Fruit fly (Drosophila melanogaster) whole organism, pupa: ENCODE results near the gene CG2310.

Experiments
- CG10348 ChIP-seq: fragments of 200-800 bp; sonication (Bioruptor generic); IDR thresholded peaks from 2 replicates; pipeline ENCODE4 v1.3.6; 2022; ENCODE audit warnings: missing biosample characterization, missing genetic modification characterization
- CG12605 ChIP-seq: fragments of 200-800 bp; sonication (Bioruptor generic); IDR thresholded peaks from 2 replicates; pipeline ENCODE4 v1.3.6; 2022; ENCODE audit warnings: missing biosample characterization, missing genetic modification characterization
- CG14655 ChIP-seq: fragments of 200-800 bp; sonication (Bioruptor generic); optimal IDR thresholded peaks from 3 replicates; lab custom pipeline; 2017; ENCODE audit warnings: mild to moderate bottlenecking, missing biosample characterization, missing genetic modification reagents, missing genetic modification characterization
- CG15710 ChIP-seq: fragments of 200-800 bp; sonication (Bioruptor generic); optimal IDR thresholded peaks from 2 replicates; lab custom pipeline; 2018; ENCODE audit warnings: missing biosample characterization, mild to moderate bottlenecking, missing genetic modification characterization, moderate library complexity
- CG17806 ChIP-seq: fragments of 200-800 bp; sonication (Bioruptor generic); optimal IDR thresholded peaks from 2 replicates; lab custom pipeline; 2018; ENCODE audit warnings: missing biosample characterization, mild to moderate bottlenecking, missing genetic modification characterization, moderate library complexity
- CG8159 ChIP-seq: fragments of 200-800 bp; sonication (Bioruptor generic); optimal IDR thresholded peaks from 3 replicates; lab custom pipeline; 2018; ENCODE audit warnings: missing biosample characterization, mild to moderate bottlenecking, missing genetic modification characterization, moderate library complexity
- gl ChIP-seq: fragments of 200-800 bp; sonication (Bioruptor generic); optimal IDR thresholded peaks from 2 replicates; lab custom pipeline; 2018; ENCODE audit warnings: missing biosample characterization, mild to moderate bottlenecking, missing genetic modification characterization
- rn ChIP-seq: fragments of 200-800 bp; sonication (Bioruptor generic); IDR thresholded peaks from 2 replicates; pipeline ENCODE4 v1.3.6; 2022; ENCODE audit warnings: missing biosample characterization, missing genetic modification characterization

- no peak for TF ChIP-seq gl
- TF ChIP-seq rn (GFP tag; lab: Robert Waterston, UW), result no peak
- no peak for TF ChIP-seq CG14655 (GFP tag; lab: Kevin White, UChicago)
- TF ChIP-seq CG8159, result no peak
- no peak for TF ChIP-seq CG15710 (tag; lab: Kevin White, UChicago)
- no peak for TF ChIP-seq CG12605
- no peak for TF ChIP-seq CG10348 (GFP tag; lab: Robert Waterston, UW)
- TF ChIP-seq CG17806 (tag; lab: Kevin White, UChicago), result no peak
These were observed 23.4 kb upstream of the CG2310 start for dm6 chr3R:29516766-29517165.
